Worm (Caenorhabditis elegans) whole organism, young adult: ENCODE measurements around the gene cyp-35B1.

Experiments
- B0035.1 ChIP-seq: sonication (generic microtip); optimal IDR thresholded peaks from 2 replicates; lab custom pipeline; 2016; ENCODE audit warnings: missing genetic modification characterization, mild to moderate bottlenecking, missing compliant biosample characterization, missing genotype, missing genetic modification reagents
- C06A6.2 ChIP-seq: fragments of 200-800 bp; sonication (Bioruptor generic); conservative IDR thresholded peaks from 2 replicates; pipeline ENCODE4 v1.3.6; 2022; ENCODE audit warnings: missing genetic modification characterization, missing compliant biosample characterization
- D2030.7 ChIP-seq: fragments of 200-800 bp; sonication (Bioruptor generic); IDR thresholded peaks from 2 replicates; pipeline ENCODE4 v1.3.6; 2022; ENCODE audit warnings: missing genetic modification reagents, missing genetic modification characterization, missing compliant biosample characterization
- F39B2.1 ChIP-seq: fragments of 200-800 bp; sonication (Bioruptor generic); IDR thresholded peaks from 2 replicates; pipeline ENCODE4 v1.3.6; 2022; ENCODE audit warnings: missing genetic modification reagents, missing genetic modification characterization, missing compliant biosample characterization
- ama-1 ChIP-seq, 3 experiments: fragments of 150-350 bp in 1 of 3; sonication (generic microtip) in 2 of 3; optimal IDR thresholded peaks; 2 replicates each; lab custom pipeline; 2014 to 2018; ENCODE audit warnings: missing biosample characterization in 2 of 3, missing genetic modification characterization in 2 of 3, missing genetic modification reagents in 2 of 3
- ceh-40 ChIP-seq: fragments of 200-800 bp; sonication (Bioruptor generic); IDR thresholded peaks from 2 replicates; pipeline ENCODE4 v1.3.6; 2022; ENCODE audit warnings: missing genetic modification characterization, missing compliant biosample characterization
- efl-1 ChIP-seq: fragments of 150-350 bp; optimal IDR thresholded peaks from 2 replicates; lab custom pipeline; 2014; ENCODE audit warnings: missing biosample characterization, missing genetic modification reagents, missing genetic modification characterization
- mcd-1 ChIP-seq: fragments of 200-800 bp; sonication (Bioruptor generic); IDR thresholded peaks from 2 replicates; pipeline ENCODE4 v1.3.6; 2022; ENCODE audit warnings: missing genetic modification reagents, missing genetic modification characterization, missing compliant biosample characterization
- nfyb-1 ChIP-seq: fragments of 200-800 bp; sonication (Bioruptor generic); IDR thresholded peaks from 2 replicates; pipeline ENCODE4 v1.3.6; 2022; ENCODE audit warnings: missing genetic modification reagents, missing genetic modification characterization, missing compliant biosample characterization
- nhr-80 ChIP-seq: sonication (generic microtip); optimal IDR thresholded peaks from 2 replicates; lab custom pipeline; 2016; ENCODE audit warnings: missing genetic modification characterization, missing compliant biosample characterization
- somi-1 ChIP-seq: fragments of 200-800 bp; sonication (Bioruptor generic); optimal IDR thresholded peaks from 2 replicates; lab custom pipeline; 2018; ENCODE audit warnings: mild to moderate bottlenecking, missing genetic modification characterization, missing compliant biosample characterization
- tlf-1 ChIP-seq: fragments of 200-800 bp; sonication (Bioruptor generic); optimal IDR thresholded peaks from 2 replicates; lab custom pipeline; 2018; ENCODE audit warnings: mild to moderate bottlenecking, missing genetic modification characterization, missing compliant biosample characterization
- unc-130 ChIP-seq: sonication (generic microtip); optimal IDR thresholded peaks from 2 replicates; lab custom pipeline; 2016; ENCODE audit warnings: missing genetic modification reagents, missing genetic modification characterization, missing compliant biosample characterization
- unc-62 ChIP-seq: fragments of 150-350 bp; optimal IDR thresholded peaks from 2 replicates; lab custom pipeline; 2014; ENCODE audit warnings: missing biosample characterization, missing genetic modification reagents, missing genetic modification characterization

ce11 chrV:3921635-3922034 lies 17.2 kb upstream of the cyp-35B1 start, which contains the start of gene srx-65:
- TF ChIP-seq F39B2.1 (GFP tag; lab: Robert Waterston, UW) (no peak), mcd-1 (no peak), nfyb-1 (no peak), efl-1 (GFP tag; lab: Kevin White, UChicago) (no peak), C06A6.2 (GFP tag; lab: Robert Waterston, UW) (no peak), somi-1 (GFP tag; lab: Kevin White, UChicago) (no peak), D2030.7 (GFP tag; lab: Robert Waterston, UW) (no peak), ama-1 (optimal IDR thresholded peaks at IDR 0.05; lab: Kevin White, UChicago) (no peak), ama-1 (GFP tag; optimal IDR thresholded peaks at IDR 0.05; lab: Kevin White, UChicago) (no peak), unc-62 (GFP tag; lab: Kevin White, UChicago) (no peak), nhr-80 (tag; lab: Kevin White, UChicago) (no peak), ceh-40 (no peak), tlf-1 (GFP tag; lab: Kevin White, UChicago) (no peak), unc-130 (GFP tag; lab: Kevin White, UChicago) (no peak), B0035.1 (no peak)
